Fruit fly (Drosophila melanogaster): ENCODE data around the gene CG16812.

dm6 chr2L:13182415-13182814 lies 40.0 kb upstream of the CG16812 start, which contains the start of gene Mgat3:
- TF ChIP-seq Mnt (GFP tag; optimal IDR thresholded peaks at IDR 0.05), result no peak
- no peak for TF ChIP-seq cnc (optimal IDR thresholded peaks at IDR 0.05)
- TF ChIP-seq Crg-1 (GFP tag; optimal IDR thresholded peaks at IDR 0.05), result no peak
- TF ChIP-seq CG12768 (GFP tag; optimal IDR thresholded peaks at IDR 0.05), result no peak
- no peak for TF ChIP-seq Hr96 (GFP tag; optimal IDR thresholded peaks at IDR 0.05)
